Fruit fly (Drosophila melanogaster): ENCODE measurements around the gene sni.
A peak's percentile ranks its signal among the peaks of the same experiment; 100 is the strongest.

dm6 chrX:8207054-8207453, 36.8 kb downstream of the sni start:
- TF ChIP-seq rgr (GFP tag; optimal IDR thresholded peaks at IDR 0.05) (peak; percentile 1), Rel (GFP tag; optimal IDR thresholded peaks at IDR 0.05) (no peak), Rel (tag; optimal IDR thresholded peaks at IDR 0.05) (no peak), brk (GFP tag; optimal IDR thresholded peaks at IDR 0.05) (no peak), tai (GFP tag; optimal IDR thresholded peaks at IDR 0.05) (no peak), h (GFP tag; optimal IDR thresholded peaks at IDR 0.05) (no peak), dmrt93B (GFP tag; optimal IDR thresholded peaks at IDR 0.05) (no peak), Hr78 (GFP tag; optimal IDR thresholded peaks at IDR 0.05) (no peak)
